Worm (Caenorhabditis elegans) whole organism, L2 larva: Measurements from ENCODE around the gene Y17D7C.1.

Experiments used
- ama-1 ChIP-seq: fragments of 150-350 bp; optimal IDR thresholded peaks from 2 replicates; lab custom pipeline; 2018; ENCODE audit warnings: inconsistent platforms
- mab-5 ChIP-seq: fragments of 150-350 bp; optimal IDR thresholded peaks from 2 replicates; lab custom pipeline; 2014; ENCODE audit warnings: missing biosample characterization, missing genetic modification characterization

ce11 chrV:18664026-18664425 lies 42.3 kb upstream of the Y17D7C.1 start, which contains the start of gene Y69H2.3:
- no peak for TF ChIP-seq ama-1 (lab: Kevin White, UChicago)
- TF ChIP-seq mab-5 (tag; lab: Kevin White, UChicago), result no peak
